Fruit fly (Drosophila melanogaster) whole organism, embryonic: Measurements from ENCODE around the gene mag.

Experiments used
- ATbp ChIP-seq: fragments of 200-800 bp; sonication (Bioruptor generic); optimal IDR thresholded peaks from 2 replicates; lab custom pipeline; 2017; ENCODE audit warnings: missing biosample characterization, mild to moderate bottlenecking, missing genetic modification characterization, missing genetic modification reagents
- Bteb2 ChIP-seq: fragments of 200-800 bp; sonication (Bioruptor generic); optimal IDR thresholded peaks from 2 replicates; lab custom pipeline; 2016; ENCODE audit warnings: missing biosample characterization, missing genetic modification characterization
- CG10147 ChIP-seq: fragments of 200-800 bp; sonication (Bioruptor generic); optimal IDR thresholded peaks from 2 replicates; lab custom pipeline; 2019; ENCODE audit warnings: missing biosample characterization, mild to moderate bottlenecking, missing genetic modification characterization, moderate library complexity
- CG10366 ChIP-seq: fragments of 200-800 bp; sonication (Bioruptor generic); IDR thresholded peaks from 2 replicates; pipeline ENCODE4 v1.3.6; 2022; ENCODE audit warnings: missing biosample characterization, missing genetic modification characterization
- CG10431 ChIP-seq: fragments of 200-800 bp; sonication (Bioruptor generic); optimal IDR thresholded peaks from 3 replicates; lab custom pipeline; 2018; ENCODE audit warnings: missing biosample characterization, mild to moderate bottlenecking, missing genetic modification characterization
- CG11456 ChIP-seq: fragments of 200-800 bp; sonication (Bioruptor generic); IDR thresholded peaks from 3 replicates; pipeline ENCODE4 v1.3.6; 2022; ENCODE audit warnings: missing biosample characterization, missing genetic modification characterization
- CG11504 ChIP-seq: fragments of 200-800 bp; sonication (Bioruptor generic); optimal IDR thresholded peaks from 3 replicates; lab custom pipeline; 2019; ENCODE audit warnings: missing biosample characterization, mild to moderate bottlenecking, missing genetic modification characterization, moderate library complexity
- CG11723 ChIP-seq: fragments of 200-800 bp; sonication (Bioruptor generic); optimal IDR thresholded peaks from 2 replicates; lab custom pipeline; 2017; ENCODE audit warnings: missing biosample characterization, mild to moderate bottlenecking, missing genetic modification characterization
- CG16863 ChIP-seq: fragments of 200-800 bp; sonication (Bioruptor generic); optimal IDR thresholded peaks from 3 replicates; lab custom pipeline; 2016; ENCODE audit warnings: missing biosample characterization, missing genetic modification characterization
- CG17829 ChIP-seq: fragments of 200-800 bp; optimal IDR thresholded peaks from 2 replicates; lab custom pipeline; 2019; ENCODE audit warnings: missing biosample characterization, mild to moderate bottlenecking, missing genetic modification characterization, moderate library complexity
- CG2202 ChIP-seq: fragments of 200-800 bp; sonication (Bioruptor generic); optimal IDR thresholded peaks from 2 replicates; lab custom pipeline; 2018; ENCODE audit warnings: missing biosample characterization, mild to moderate bottlenecking, missing genetic modification characterization
- CG2889 ChIP-seq: fragments of 200-800 bp; sonication (Bioruptor generic); IDR thresholded peaks from 3 replicates; pipeline ENCODE4 v1.3.6; 2022; ENCODE audit warnings: missing biosample characterization, missing genetic modification characterization
- CG30403 ChIP-seq: fragments of 200-800 bp; sonication (Bioruptor generic); optimal IDR thresholded peaks from 3 replicates; lab custom pipeline; 2016; ENCODE audit warnings: missing biosample characterization, missing genetic modification characterization
- CG31365 ChIP-seq: fragments of 200-800 bp; sonication (Bioruptor generic); optimal IDR thresholded peaks from 2 replicates; lab custom pipeline; 2018; ENCODE audit warnings: missing biosample characterization, mild to moderate bottlenecking, missing genetic modification characterization
- CG3995 ChIP-seq: fragments of 200-800 bp; sonication (Bioruptor generic); optimal IDR thresholded peaks from 3 replicates; lab custom pipeline; 2016; ENCODE audit warnings: missing biosample characterization, missing genetic modification characterization
- CG4360 ChIP-seq: fragments of 200-800 bp; sonication (Bioruptor generic); IDR thresholded peaks from 2 replicates; pipeline ENCODE4 v1.3.6; 2022; ENCODE audit warnings: missing biosample characterization, missing genetic modification characterization
- CG4707 ChIP-seq: fragments of 200-800 bp; sonication (Bioruptor generic); optimal IDR thresholded peaks from 2 replicates; lab custom pipeline; 2018; ENCODE audit warnings: missing biosample characterization, mild to moderate bottlenecking, missing genetic modification characterization, moderate library complexity
- CG4820 ChIP-seq: fragments of 200-800 bp; sonication (Bioruptor generic); optimal IDR thresholded peaks from 3 replicates; lab custom pipeline; 2016; ENCODE audit warnings: missing biosample characterization, missing genetic modification characterization
- CG6272 ChIP-seq: fragments of 200-800 bp; sonication (Bioruptor generic); IDR thresholded peaks from 2 replicates; pipeline ENCODE4 v1.3.6; 2022; ENCODE audit warnings: missing biosample characterization, missing genetic modification characterization
- CG7963 ChIP-seq: fragments of 200-800 bp; sonication (Bioruptor generic); IDR thresholded peaks from 3 replicates; pipeline ENCODE4 v1.3.6; 2022; ENCODE audit warnings: missing biosample characterization, missing genetic modification characterization; ENCODE audit not compliant: partially characterized antibody
- CG9727 ChIP-seq: fragments of 200-800 bp; sonication (Bioruptor generic); optimal IDR thresholded peaks from 3 replicates; lab custom pipeline; 2017; ENCODE audit warnings: missing biosample characterization, mild to moderate bottlenecking, missing genetic modification characterization
- Deaf1 ChIP-seq: fragments of 200-800 bp; optimal IDR thresholded peaks from 3 replicates; lab custom pipeline; 2019; ENCODE audit warnings: missing biosample characterization, mild to moderate bottlenecking, missing genetic modification characterization, moderate library complexity
- Dll ChIP-seq: fragments of 200-800 bp; sonication (Bioruptor generic); IDR thresholded peaks from 4 replicates; pipeline ENCODE4 v1.3.6; 2022; ENCODE audit warnings: missing biosample characterization, missing genetic modification characterization; ENCODE audit not compliant: partially characterized antibody
- Dp ChIP-seq: fragments of 200-800 bp; sonication (Bioruptor generic); optimal IDR thresholded peaks from 2 replicates; lab custom pipeline; 2018; ENCODE audit warnings: missing biosample characterization, mild to moderate bottlenecking, missing genetic modification characterization, moderate library complexity
- H15 ChIP-seq: fragments of 200-800 bp; sonication (Bioruptor generic); IDR thresholded peaks from 3 replicates; pipeline ENCODE4 v1.3.6; 2022; ENCODE audit warnings: missing biosample characterization, missing genetic modification characterization
- Hr39 ChIP-seq: fragments of >200 bp; optimal IDR thresholded peaks from 2 replicates; lab custom pipeline; 2017
- Mes4 ChIP-seq: fragments of 200-800 bp; sonication (Bioruptor generic); optimal IDR thresholded peaks from 2 replicates; lab custom pipeline; 2016; ENCODE audit warnings: missing biosample characterization, missing genetic modification characterization
- Myb ChIP-seq: fragments of 200-800 bp; sonication (Bioruptor generic); optimal IDR thresholded peaks from 2 replicates; lab custom pipeline; 2016; ENCODE audit warnings: missing biosample characterization, missing genetic modification characterization
- NFAT ChIP-seq: fragments of 200-800 bp; sonication (Bioruptor generic); IDR thresholded peaks from 2 replicates; pipeline ENCODE4 v1.3.6; 2022; ENCODE audit warnings: missing biosample characterization, missing genetic modification characterization
- Nf-YA ChIP-seq: fragments of 200-800 bp; sonication (Bioruptor generic); IDR thresholded peaks from 2 replicates; pipeline ENCODE4 v1.3.6; 2022; ENCODE audit warnings: missing biosample characterization, missing genetic modification characterization
- NfI ChIP-seq: fragments of 200-800 bp; sonication (Bioruptor generic); optimal IDR thresholded peaks from 3 replicates; lab custom pipeline; 2018; ENCODE audit warnings: missing biosample characterization, mild to moderate bottlenecking, missing genetic modification characterization, moderate library complexity
- Poxn ChIP-seq: fragments of 200-800 bp; sonication (Bioruptor generic); IDR thresholded peaks from 2 replicates; pipeline ENCODE4 v1.3.6; 2022; ENCODE audit warnings: missing biosample characterization, missing genetic modification characterization
- Sox102F ChIP-seq: fragments of 200-800 bp; sonication (Bioruptor generic); optimal IDR thresholded peaks from 2 replicates; lab custom pipeline; 2018; ENCODE audit warnings: missing biosample characterization, mild to moderate bottlenecking, missing genetic modification characterization, moderate library complexity
- TFAM ChIP-seq: fragments of 200-800 bp; sonication (Bioruptor generic); optimal IDR thresholded peaks from 2 replicates; lab custom pipeline; 2017; ENCODE audit warnings: missing biosample characterization, missing genetic modification characterization, inconsistent platforms
- cad ChIP-seq: fragments of >200 bp; optimal IDR thresholded peaks from 2 replicates; lab custom pipeline; 2017; ENCODE audit warnings: missing biosample characterization, missing genetic modification characterization
- chif ChIP-seq, 2 experiments: fragments of 200-800 bp; sonication (Bioruptor generic); optimal IDR thresholded peaks; 3 replicates each; lab custom pipeline; 2016; ENCODE audit warnings: missing biosample characterization in 2 of 2, missing genetic modification characterization in 2 of 2
- crp ChIP-seq, 2 experiments: fragments of 200-800 bp; sonication (Bioruptor generic); optimal IDR thresholded peaks; 2 replicates in 1 of 2; 3 replicates in 1 of 2; lab custom pipeline; 2017; ENCODE audit warnings: missing biosample characterization in 2 of 2, missing genetic modification characterization in 2 of 2, mild to moderate bottlenecking in 1 of 2, moderate library complexity in 1 of 2
- da ChIP-seq: fragments of 200-800 bp; sonication (Bioruptor generic); optimal IDR thresholded peaks from 2 replicates; lab custom pipeline; 2016; ENCODE audit warnings: missing biosample characterization, missing genetic modification characterization
- exex ChIP-seq: fragments of 200-800 bp; sonication (Bioruptor generic); optimal IDR thresholded peaks from 4 replicates; lab custom pipeline; 2018; ENCODE audit warnings: missing biosample characterization, mild to moderate bottlenecking, missing genetic modification characterization, moderate library complexity
- fd102C ChIP-seq: fragments of 200-800 bp; sonication (Bioruptor generic); optimal IDR thresholded peaks from 2 replicates; lab custom pipeline; 2018; ENCODE audit warnings: missing biosample characterization, mild to moderate bottlenecking, missing genetic modification characterization, moderate library complexity
- gem ChIP-seq: fragments of 200-800 bp; sonication (Bioruptor generic); optimal IDR thresholded peaks from 2 replicates; lab custom pipeline; 2019; ENCODE audit warnings: missing biosample characterization, mild to moderate bottlenecking, missing genetic modification characterization, moderate library complexity
- gt ChIP-seq: fragments of 200-800 bp; sonication (Bioruptor generic); IDR thresholded peaks from 2 replicates; pipeline ENCODE4 v1.3.6; 2022; ENCODE audit warnings: missing biosample characterization, missing genetic modification characterization
- lov ChIP-seq, 2 experiments: fragments of 200-800 bp in 1 of 2; fragments of >200 bp in 1 of 2; sonication (Bioruptor generic) in 1 of 2; IDR thresholded peaks in 1 of 2; optimal IDR thresholded peaks in 1 of 2; 2 replicates in 1 of 2; 3 replicates in 1 of 2; pipeline versions ENCODE4 v1.3.6 to Lab custom; 2017 to 2022; ENCODE audit warnings: missing biosample characterization in 1 of 2, missing genetic modification characterization in 1 of 2
- mirr ChIP-seq: fragments of 200-800 bp; sonication (Bioruptor generic); optimal IDR thresholded peaks from 3 replicates; lab custom pipeline; 2018; ENCODE audit warnings: missing biosample characterization, mild to moderate bottlenecking, missing genetic modification characterization
- pzg ChIP-seq: fragments of 200-800 bp; sonication (Bioruptor generic); optimal IDR thresholded peaks from 3 replicates; lab custom pipeline; 2018; ENCODE audit warnings: missing biosample characterization, mild to moderate bottlenecking, missing genetic modification characterization, moderate library complexity
- sc ChIP-seq, 3 experiments: fragments of >200 bp in 2 of 3; fragments of 200-800 bp in 1 of 3; sonication (Bioruptor generic) in 1 of 3; optimal IDR thresholded peaks; 2 replicates in 2 of 3; 3 replicates in 1 of 3; lab custom pipeline; 2017; ENCODE audit warnings: mild to moderate bottlenecking in 1 of 3, missing biosample characterization in 1 of 3, missing genetic modification characterization in 1 of 3, missing genetic modification reagents in 1 of 3
- sd ChIP-seq: fragments of 200-800 bp; sonication (Bioruptor generic); optimal IDR thresholded peaks from 3 replicates; lab custom pipeline; 2018; ENCODE audit warnings: missing biosample characterization, mild to moderate bottlenecking, missing genetic modification characterization, moderate library complexity
- sob ChIP-seq: fragments of 200-800 bp; sonication (Bioruptor generic); IDR thresholded peaks from 2 replicates; pipeline ENCODE4 v1.3.6; 2022; ENCODE audit warnings: missing biosample characterization, missing genetic modification characterization
- ssp ChIP-seq: fragments of 200-800 bp; sonication (Bioruptor generic); IDR thresholded peaks from 2 replicates; pipeline ENCODE4 v1.3.6; 2022; ENCODE audit warnings: missing biosample characterization, missing genetic modification characterization
- tna ChIP-seq: fragments of 200-800 bp; sonication (Bioruptor generic); IDR thresholded peaks from 2 replicates; pipeline ENCODE4 v1.3.6; 2022; ENCODE audit warnings: missing biosample characterization, missing genetic modification characterization; ENCODE audit not compliant: partially characterized antibody
- z ChIP-seq: fragments of 200-800 bp; sonication (Bioruptor generic); IDR thresholded peaks from 3 replicates; pipeline ENCODE4 v1.3.6; 2022; ENCODE audit warnings: missing biosample characterization, missing genetic modification characterization

The mag gene

DNA sequence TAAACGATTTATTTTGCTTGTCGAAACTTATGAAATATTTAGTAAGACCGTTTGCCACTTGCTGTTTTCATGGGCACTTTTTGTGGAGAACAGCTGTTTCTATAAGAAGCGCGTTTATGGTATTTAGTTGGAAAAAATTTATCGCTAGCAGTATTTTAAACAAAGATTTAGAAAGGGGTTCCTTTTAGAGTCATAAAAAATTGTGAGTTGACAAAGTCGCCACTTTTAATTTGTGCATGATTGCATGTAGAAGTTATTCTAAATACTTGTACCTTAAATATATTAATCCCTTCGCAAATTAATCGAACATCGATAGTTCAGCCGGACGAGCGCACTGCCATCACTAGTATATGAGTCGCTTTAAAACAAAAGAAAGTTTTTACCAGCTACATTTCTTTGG, 28.2 kb upstream of the mag start, which contains the start of the genes Las and Psn (continued):
- TF ChIP-seq fd102C (GFP tag; lab: Kevin White, UChicago) (no peak), da (no peak), Sox102F (GFP tag; lab: Kevin White, UChicago) (no peak), Bteb2 (GFP tag; lab: Kevin White, UChicago) (peak; percentile 34), lov (optimal IDR thresholded peaks at IDR 0.05; lab: Kevin White, UChicago) (no peak), lov (GFP tag; IDR thresholded peaks at IDR 0.05; lab: Robert Waterston, UW) (no peak), cad (GFP tag; lab: Kevin White, UChicago) (no peak), CG3995 (no peak), CG4820 (GFP tag; lab: Kevin White, UChicago) (no peak), Deaf1 (no peak), CG10366 (GFP tag; lab: Robert Waterston, UW) (no peak), H15 (no peak), crp (GFP tag; optimal IDR thresholded peaks at IDR 0.05; lab: Kevin White, UChicago) (peak; percentile 60 to 93), CG30403 (GFP tag; lab: Kevin White, UChicago) (no peak), CG6272 (GFP tag; lab: Robert Waterston, UW) (no peak), CG9727 (no peak), sd (tag; lab: Kevin White, UChicago) (no peak), CG10431 (GFP tag; lab: Kevin White, UChicago) (no peak), TFAM (no peak), NfI (GFP tag; lab: Kevin White, UChicago) (no peak), CG11723 (GFP tag; lab: Kevin White, UChicago) (no peak), CG2889 (GFP tag; lab: Robert Waterston, UW) (no peak), Poxn (GFP tag; lab: Robert Waterston, UW) (no peak), Nf-YA (no peak), Hr39 (no peak), sc (optimal IDR thresholded peaks at IDR 0.05; lab: Kevin White, UChicago) (no peak), sc (GFP tag; optimal IDR thresholded peaks at IDR 0.05; lab: Kevin White, UChicago) (no peak), chif (GFP tag; optimal IDR thresholded peaks at IDR 0.05; lab: Kevin White, UChicago) (no peak), z (GFP tag; lab: Robert Waterston, UW) (no peak), CG2202 (no peak), sob (GFP tag; lab: Robert Waterston, UW) (no peak), Dll (GFP tag; lab: Robert Waterston, UW) (peak; percentile 84), pzg (GFP tag; lab: Kevin White, UChicago) (peak; percentile 68), Mes4 (GFP tag; lab: Kevin White, UChicago) (no peak), gt (GFP tag; lab: Robert Waterston, UW) (no peak), Dp (GFP tag; lab: Kevin White, UChicago) (peak; percentile 61), CG11456 (no peak), CG4707 (GFP tag; lab: Kevin White, UChicago) (no peak), Myb (GFP tag; lab: Kevin White, UChicago) (peak; percentile 35), CG17829 (tag; lab: Kevin White, UChicago) (peak; percentile 43), gem (no peak), CG31365 (tag; lab: Kevin White, UChicago) (no peak), CG10147 (GFP tag; lab: Kevin White, UChicago) (no peak), mirr (no peak), NFAT (GFP tag; lab: Robert Waterston, UW) (no peak), ATbp (no peak), CG11504 (tag; lab: Kevin White, UChicago) (no peak), CG4360 (GFP tag; lab: Robert Waterston, UW) (no peak), CG7963 (no peak), exex (tag; lab: Kevin White, UChicago) (no peak), ssp (no peak), tna (GFP tag; lab: Robert Waterston, UW) (no peak; the same call in 1 of the 2 replicates), CG16863 (GFP tag; lab: Kevin White, UChicago) (no peak)
